Worm (Caenorhabditis elegans): ENCODE measurements around the gene C12D5.3.

The C12D5.3 gene

DNA sequence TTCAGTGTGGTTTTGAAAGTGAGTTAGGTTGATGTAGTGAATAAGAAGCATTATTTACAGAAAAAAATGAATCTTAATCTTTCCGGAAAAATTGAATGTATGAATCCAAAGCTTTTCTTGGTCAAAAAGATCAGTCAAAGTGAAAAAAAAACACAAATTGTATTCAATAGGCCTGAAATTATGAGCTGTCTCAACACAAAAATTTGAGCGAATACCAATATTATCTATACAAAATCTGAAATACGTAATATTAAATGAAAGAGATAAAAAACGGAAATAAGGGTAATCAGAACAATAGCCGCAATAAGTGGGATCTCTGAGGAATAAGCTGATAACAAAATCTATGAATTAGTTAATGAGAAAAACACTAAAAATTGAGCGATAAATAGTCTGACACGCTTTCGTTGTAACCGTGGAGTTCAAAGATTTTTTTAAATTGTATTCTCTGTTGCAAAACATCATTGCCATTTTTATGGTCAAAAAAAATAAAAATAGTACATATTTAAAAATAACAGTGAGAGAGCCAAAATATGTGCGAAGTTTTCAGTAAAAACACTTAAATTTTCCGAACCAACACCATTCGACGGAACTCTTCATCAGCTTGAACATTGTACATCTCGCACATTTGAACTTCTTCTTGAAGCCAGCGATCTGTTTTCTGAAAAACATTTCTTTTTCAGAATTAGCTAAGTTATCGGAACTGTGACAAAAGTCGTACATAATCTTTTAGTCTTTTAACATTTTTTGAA lies 8.1 kb downstream of the C12D5.3 start, which contains the start of gene sre-11:
TSS of gene sre-11 (minus strand) at position 51 of the 749 bp plus-strand sequence.
- TF ChIP-seq nhr-12 (tag; optimal IDR thresholded peaks at IDR 0.05): no peak
- TF ChIP-seq nhr-237 (tag; optimal IDR thresholded peaks at IDR 0.05): no peak
- no peak for TF ChIP-seq aly-2 (tag; optimal IDR thresholded peaks at IDR 0.05)
- TF ChIP-seq ceh-9 (tag; optimal IDR thresholded peaks at IDR 0.05): no peak
- TF ChIP-seq mdl-1 (tag; optimal IDR thresholded peaks at IDR 0.05): no peak
- no peak for TF ChIP-seq zag-1 (tag; optimal IDR thresholded peaks at IDR 0.05)
- no peak for TF ChIP-seq hmg-11 (tag; optimal IDR thresholded peaks at IDR 0.05)
- no peak for TF ChIP-seq elt-1 (tag; optimal IDR thresholded peaks at IDR 0.05)
- TF ChIP-seq tbx-2 (tag; optimal IDR thresholded peaks at IDR 0.05): no peak
- no peak for TF ChIP-seq fkh-10 (GFP tag; optimal IDR thresholded peaks at IDR 0.05)
- no peak for TF ChIP-seq nhr-76 (tag; optimal IDR thresholded peaks at IDR 0.05)
- TF ChIP-seq elt-2 (tag; optimal IDR thresholded peaks at IDR 0.05): no peak
- no peak for TF ChIP-seq elt-3 (tag; optimal IDR thresholded peaks at IDR 0.05)
- TF ChIP-seq ztf-4 (tag; optimal IDR thresholded peaks at IDR 0.05): no peak
- no peak for TF ChIP-seq nfya-1 (tag; optimal IDR thresholded peaks at IDR 0.05; ENCODE audit: insufficient read depth)
- TF ChIP-seq ama-1 (optimal IDR thresholded peaks at IDR 0.05): no peak
- no peak for TF ChIP-seq ceh-82 (tag; optimal IDR thresholded peaks at IDR 0.05)
- TF ChIP-seq nhr-67 (tag; optimal IDR thresholded peaks at IDR 0.05): no peak
- no peak for TF ChIP-seq ceh-28 (tag; optimal IDR thresholded peaks at IDR 0.05)

DNA sequence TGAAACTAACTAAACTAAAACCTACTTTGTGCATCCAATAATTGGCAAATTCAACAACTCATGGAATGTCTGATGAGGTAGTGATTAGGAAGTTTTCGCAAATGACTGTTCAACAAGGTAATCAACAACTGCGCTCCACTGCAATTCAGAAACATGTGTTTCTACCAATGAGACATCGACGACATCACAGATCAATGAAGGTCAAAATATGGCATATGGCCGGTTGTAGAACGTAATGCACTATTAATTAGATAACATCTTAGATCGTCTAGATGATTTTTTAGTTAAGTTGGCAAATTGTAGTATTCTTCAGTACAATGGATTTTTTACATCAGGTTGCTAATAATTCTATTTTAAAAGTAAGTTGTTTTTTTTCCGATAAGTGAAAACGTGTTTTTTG lies 10.2 kb downstream of the C12D5.3 start, which contains the start of the genes nhr-94 and nhr-152:
TSS of gene nhr-94 (minus strand) at position 147 of the 400 bp plus-strand sequence.
TSS of gene nhr-152 (plus strand) at position 162 of the 400 bp plus-strand sequence.
- TF ChIP-seq nhr-25 (tag; optimal IDR thresholded peaks at IDR 0.05) (peak; percentile 80), R02D3.7 (tag; optimal IDR thresholded peaks at IDR 0.05) (no peak), nfya-1 (tag; optimal IDR thresholded peaks at IDR 0.05; ENCODE audit: insufficient read depth) (peak; percentile 46), fkh-10 (GFP tag; optimal IDR thresholded peaks at IDR 0.05) (no peak), nhr-28 (tag; optimal IDR thresholded peaks at IDR 0.05) (no peak), elt-1 (tag; optimal IDR thresholded peaks at IDR 0.05) (peak; percentile 97), tbx-2 (tag; optimal IDR thresholded peaks at IDR 0.05) (no peak)

ce11 chrV:7689888-7690287 lies 13.9 kb downstream of the C12D5.3 start, which contains the start of gene C12D5.9:
C12D5.9 (minus strand) TSS chrV:7689988.
- TF ChIP-seq ceh-82 (tag; optimal IDR thresholded peaks at IDR 0.05) (no peak), ceh-9 (tag; optimal IDR thresholded peaks at IDR 0.05) (no peak)

ce11 chrV:7690637-7691036 lies 14.6 kb downstream of the C12D5.3 start:
- TF ChIP-seq skn-1 (tag; optimal IDR thresholded peaks at IDR 0.05): no peak
- TF ChIP-seq pqm-1 (tag; optimal IDR thresholded peaks at IDR 0.05): no peak
- no peak for TF ChIP-seq nhr-67 (tag; optimal IDR thresholded peaks at IDR 0.05)
- no peak for TF ChIP-seq mml-1 (tag; optimal IDR thresholded peaks at IDR 0.05)
- no peak for TF ChIP-seq pha-4 (tag; optimal IDR thresholded peaks at IDR 0.05)
- no peak for TF ChIP-seq ceh-9 (tag; optimal IDR thresholded peaks at IDR 0.05)
- no peak for TF ChIP-seq R02D3.7 (tag; optimal IDR thresholded peaks at IDR 0.05)
- TF ChIP-seq ztf-4 (tag; optimal IDR thresholded peaks at IDR 0.05): no peak
- TF ChIP-seq lsy-12 (tag; optimal IDR thresholded peaks at IDR 0.05): no peak
- no peak for TF ChIP-seq ceh-16 (tag; optimal IDR thresholded peaks at IDR 0.05)
- TF ChIP-seq aly-2 (tag; optimal IDR thresholded peaks at IDR 0.05): no peak
- no peak for TF ChIP-seq elt-3 (tag; optimal IDR thresholded peaks at IDR 0.05)
- TF ChIP-seq lin-39 (tag; optimal IDR thresholded peaks at IDR 0.05): no peak
- no peak for TF ChIP-seq sea-2 (GFP tag; optimal IDR thresholded peaks at IDR 0.05)
- no peak for TF ChIP-seq unc-39 (tag; optimal IDR thresholded peaks at IDR 0.05)

- no peak for TF ChIP-seq nhr-237 (tag; optimal IDR thresholded peaks at IDR 0.05)
- no peak for TF ChIP-seq mdl-1 (tag; optimal IDR thresholded peaks at IDR 0.05)
- TF ChIP-seq ama-1 (optimal IDR thresholded peaks at IDR 0.05): no peak
- no peak for TF ChIP-seq sea-2 (GFP tag; optimal IDR thresholded peaks at IDR 0.05)
- TF ChIP-seq egl-27 (tag; optimal IDR thresholded peaks at IDR 0.05): no peak
- TF ChIP-seq unc-62 (GFP tag; optimal IDR thresholded peaks at IDR 0.05): no peak
- TF ChIP-seq tbx-2 (tag; optimal IDR thresholded peaks at IDR 0.05): no peak
- no peak for TF ChIP-seq nhr-11 (tag; optimal IDR thresholded peaks at IDR 0.05)
- no peak for TF ChIP-seq ZK546.5 (tag; optimal IDR thresholded peaks at IDR 0.05)
- no peak for TF ChIP-seq R02D3.7 (tag; optimal IDR thresholded peaks at IDR 0.05)
- no peak for TF ChIP-seq elt-3 (tag; optimal IDR thresholded peaks at IDR 0.05)
- no peak for TF ChIP-seq fkh-2 (tag; optimal IDR thresholded peaks at IDR 0.05)
- no peak for TF ChIP-seq mml-1 (tag; optimal IDR thresholded peaks at IDR 0.05)
- no peak for TF ChIP-seq zag-1 (tag; optimal IDR thresholded peaks at IDR 0.05)
- TF ChIP-seq ztf-11 (tag; optimal IDR thresholded peaks at IDR 0.05): no peak
Observed at ce11 chrV:7693394-7693793, 17.4 kb downstream of the C12D5.3 start, which contains the start of gene C12D5.10. C12D5.10 (minus strand) TSS chrV:7693494.

All from whole organism, L3 larva.